Worm (Caenorhabditis elegans) whole organism, young adult: ENCODE results near the gene C43D7.7.

Experiments
- ZK185.1 ChIP-seq: sonication (generic microtip); optimal IDR thresholded peaks from 2 replicates; lab custom pipeline; 2016; ENCODE audit warnings: mild to moderate bottlenecking, missing genetic modification characterization, missing compliant biosample characterization; ENCODE audit not compliant: poor library complexity, severe bottlenecking
- die-1 ChIP-seq: sonication (generic microtip); optimal IDR thresholded peaks from 2 replicates; lab custom pipeline; 2016; ENCODE audit warnings: missing genotype, mild to moderate bottlenecking, missing genetic modification characterization, missing compliant biosample characterization
- dpl-1 ChIP-seq: fragments of 150-350 bp; optimal IDR thresholded peaks from 2 replicates; lab custom pipeline; 2014; ENCODE audit warnings: missing biosample characterization, missing genetic modification reagents, missing genetic modification characterization
- mes-4 ChIP-seq: sonication (generic microtip); optimal IDR thresholded peaks from 2 replicates; lab custom pipeline; 2016; ENCODE audit warnings: missing genotype, missing genetic modification characterization, missing compliant biosample characterization
- nhr-120 ChIP-seq: fragments of 200-800 bp; sonication (Bioruptor generic); IDR thresholded peaks from 2 replicates; pipeline ENCODE4 v1.3.6; 2022; ENCODE audit warnings: missing genetic modification characterization, missing compliant biosample characterization
- pha-4 ChIP-seq: fragments of 150-350 bp; sonication (generic microtip); optimal IDR thresholded peaks from 2 replicates; lab custom pipeline; 2014; ENCODE audit warnings: missing biosample characterization, missing genetic modification reagents, missing genetic modification characterization

DNA sequence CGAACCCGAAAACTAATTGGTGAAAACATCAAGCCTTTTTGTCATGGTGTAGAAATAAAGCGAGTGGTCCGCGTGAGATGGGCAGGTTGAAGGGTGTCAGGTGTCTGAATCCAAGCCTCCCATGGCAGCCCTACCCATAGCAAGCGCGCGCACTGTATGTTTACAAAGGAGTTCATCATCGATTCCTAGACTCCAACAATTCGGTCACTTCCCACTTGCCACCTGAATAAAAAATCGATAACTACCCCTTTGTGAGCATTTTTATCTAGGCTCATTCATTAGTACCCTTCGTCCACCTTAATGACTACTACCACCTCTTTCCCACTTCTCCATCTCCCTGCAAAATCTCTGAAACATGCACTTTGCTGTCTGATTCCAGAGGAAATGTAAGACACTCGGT lies 6.3 kb downstream of the C43D7.7 start, which contains the start of gene fbxb-64:
- no peak for TF ChIP-seq die-1 (tag; lab: Kevin White, UChicago)
- no peak for TF ChIP-seq ZK185.1 (tag; lab: Kevin White, UChicago)
- TF ChIP-seq pha-4 = no peak
- no peak for TF ChIP-seq dpl-1 (GFP tag; lab: Kevin White, UChicago)
- no peak for TF ChIP-seq nhr-120
- TF ChIP-seq mes-4 = no peak
